Worm (Caenorhabditis elegans) whole organism, L2 larva: ENCODE results near the gene valv-1.

Source experiments
- ZK546.5 ChIP-seq: sonication (generic microtip); optimal IDR thresholded peaks from 2 replicates; lab custom pipeline; 2017; ENCODE audit warnings: missing biosample characterization, missing genetic modification characterization
- egl-27 ChIP-seq: sonication (generic microtip); optimal IDR thresholded peaks from 3 replicates; lab custom pipeline; 2017; ENCODE audit warnings: missing biosample characterization, missing genetic modification reagents, missing genetic modification characterization
- elt-1 ChIP-seq: fragments of 150-350 bp; optimal IDR thresholded peaks from 2 replicates; lab custom pipeline; 2014; ENCODE audit warnings: missing biosample characterization, missing genetic modification characterization
- nhr-12 ChIP-seq: fragments of 150-350 bp; optimal IDR thresholded peaks from 2 replicates; lab custom pipeline; 2014; ENCODE audit warnings: missing biosample characterization, missing genetic modification characterization
- nhr-23 ChIP-seq: fragments of 150-350 bp; optimal IDR thresholded peaks from 2 replicates; lab custom pipeline; 2014; ENCODE audit warnings: missing biosample characterization, missing genetic modification reagents, missing genetic modification characterization
- nhr-6 ChIP-seq: fragments of 150-350 bp; optimal IDR thresholded peaks from 2 replicates; lab custom pipeline; 2014; ENCODE audit warnings: missing biosample characterization, missing genetic modification characterization
- sma-3 ChIP-seq: sonication (generic microtip); optimal IDR thresholded peaks from 2 replicates; lab custom pipeline; 2016; ENCODE audit warnings: missing genetic modification reagents, missing genetic modification characterization, missing compliant biosample characterization
- snpc-4 ChIP-seq: fragments of 150-350 bp; optimal IDR thresholded peaks from 2 replicates; lab custom pipeline; 2014; ENCODE audit warnings: missing biosample characterization, missing genetic modification characterization
- unc-55 ChIP-seq: fragments of 150-350 bp; sonication (generic microtip); optimal IDR thresholded peaks from 3 replicates; lab custom pipeline; 2014; ENCODE audit warnings: missing biosample characterization, missing genetic modification reagents, missing genetic modification characterization
- ztf-11 ChIP-seq: sonication (generic microtip); optimal IDR thresholded peaks from 2 replicates; lab custom pipeline; 2017; ENCODE audit warnings: missing biosample characterization, missing genetic modification characterization

DNA sequence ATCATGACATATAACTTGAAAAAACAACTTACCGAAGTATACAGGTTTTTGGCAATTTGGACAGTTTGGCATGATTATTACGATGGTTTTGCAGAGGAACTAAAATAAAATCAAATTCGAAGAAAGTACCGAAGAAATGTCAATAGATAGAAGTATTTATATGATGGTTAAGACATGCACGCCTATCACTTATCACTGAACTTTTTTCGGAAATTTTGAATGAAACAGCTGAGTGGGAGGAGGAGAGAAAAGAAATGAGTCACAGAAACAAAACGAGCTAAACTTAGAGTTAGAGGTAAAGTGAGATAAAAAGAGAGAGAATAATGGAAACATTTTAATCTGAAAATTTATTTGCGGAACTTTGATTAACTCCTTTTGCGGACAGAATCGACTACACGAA, at the start of gene valv-1:
- TF ChIP-seq ZK546.5 (no peak), elt-1 (tag; lab: Kevin White, UChicago) (no peak), ztf-11 (tag; lab: Kevin White, UChicago) (no peak), nhr-6 (tag; lab: Kevin White, UChicago) (no peak), unc-55 (GFP tag; lab: Kevin White, UChicago) (no peak), egl-27 (no peak), snpc-4 (tag; lab: Kevin White, UChicago) (no peak), sma-3 (GFP tag; lab: Kevin White, UChicago) (no peak), nhr-12 (tag; lab: Kevin White, UChicago) (no peak), nhr-23 (no peak)
